Fruit fly (Drosophila melanogaster) whole organism, embryonic: ENCODE data around the gene CG9240.

Experiments used
- Adf1 ChIP-seq: fragments of 200-800 bp; sonication (Bioruptor generic); IDR thresholded peaks from 2 replicates; pipeline ENCODE4 v1.3.6; 2022; ENCODE audit warnings: missing biosample characterization, missing genetic modification characterization
- Bgb ChIP-seq: fragments of 200-800 bp; sonication (Bioruptor generic); IDR thresholded peaks from 2 replicates; pipeline ENCODE4 v1.3.6; 2022; ENCODE audit warnings: missing biosample characterization, missing genetic modification characterization; ENCODE audit not compliant: partially characterized antibody
- Blimp-1 ChIP-seq: fragments of 200-800 bp; sonication (Bioruptor generic); optimal IDR thresholded peaks from 3 replicates; lab custom pipeline; 2018; ENCODE audit warnings: missing biosample characterization, missing genetic modification characterization, mild to moderate bottlenecking, moderate library complexity, missing genetic modification reagents
- C15 ChIP-seq: fragments of 200-800 bp; sonication (Bioruptor generic); IDR thresholded peaks from 3 replicates; pipeline ENCODE4 v1.3.6; 2022; ENCODE audit warnings: missing biosample characterization, missing genetic modification characterization
- CG11085 ChIP-seq: fragments of 200-800 bp; sonication (Bioruptor generic); IDR thresholded peaks from 2 replicates; pipeline ENCODE4 v1.3.6; 2022; ENCODE audit warnings: missing biosample characterization, missing genetic modification characterization
- CG1233 ChIP-seq: fragments of 200-800 bp; sonication (Bioruptor generic); optimal IDR thresholded peaks from 4 replicates; lab custom pipeline; 2018; ENCODE audit warnings: missing biosample characterization, mild to moderate bottlenecking, missing genetic modification characterization
- CG12391 ChIP-seq: fragments of 200-800 bp; sonication (Bioruptor generic); optimal IDR thresholded peaks from 3 replicates; lab custom pipeline; 2018; ENCODE audit warnings: missing biosample characterization, mild to moderate bottlenecking, missing genetic modification characterization, moderate library complexity
- CG14965 ChIP-seq: fragments of 200-800 bp; sonication (Bioruptor generic); optimal IDR thresholded peaks from 2 replicates; lab custom pipeline; 2016; ENCODE audit warnings: missing biosample characterization, missing genetic modification characterization, borderline replicate concordance
- CG16815 ChIP-seq: fragments of 200-800 bp; sonication (Bioruptor generic); optimal IDR thresholded peaks from 3 replicates; lab custom pipeline; 2017; ENCODE audit warnings: missing biosample characterization, mild to moderate bottlenecking, missing genetic modification characterization
- CG18011 ChIP-seq: fragments of 200-800 bp; sonication (Bioruptor generic); optimal IDR thresholded peaks from 2 replicates; lab custom pipeline; 2017; ENCODE audit warnings: missing biosample characterization, missing genetic modification characterization, mild to moderate bottlenecking, moderate library complexity, missing genotype
- CG2875 ChIP-seq: fragments of 200-800 bp; sonication (Bioruptor generic); optimal IDR thresholded peaks from 2 replicates; lab custom pipeline; 2017; ENCODE audit warnings: missing biosample characterization, mild to moderate bottlenecking, missing genetic modification characterization, missing genetic modification reagents
- CG31441 ChIP-seq: fragments of 200-800 bp; sonication (Bioruptor generic); IDR thresholded peaks from 2 replicates; pipeline ENCODE4 v1.3.6; 2022; ENCODE audit warnings: missing biosample characterization, missing genetic modification characterization
- CG32767 ChIP-seq: fragments of 200-800 bp; sonication (Bioruptor generic); IDR thresholded peaks from 2 replicates; pipeline ENCODE4 v1.3.6; 2022; ENCODE audit warnings: missing biosample characterization, missing genetic modification characterization
- CG6272 ChIP-seq: fragments of 200-800 bp; sonication (Bioruptor generic); IDR thresholded peaks from 2 replicates; pipeline ENCODE4 v1.3.6; 2022; ENCODE audit warnings: missing biosample characterization, missing genetic modification characterization
- CG7745 ChIP-seq: fragments of 200-800 bp; sonication (Bioruptor generic); optimal IDR thresholded peaks from 2 replicates; lab custom pipeline; 2018; ENCODE audit warnings: missing biosample characterization, mild to moderate bottlenecking, missing genetic modification characterization, moderate library complexity
- CG8290 ChIP-seq, 3 experiments: fragments of 200-800 bp; sonication (Bioruptor generic); optimal IDR thresholded peaks; 2 replicates each; lab custom pipeline; 2016 to 2019; ENCODE audit warnings: missing biosample characterization in 3 of 3, missing genetic modification characterization in 3 of 3, mild to moderate bottlenecking in 2 of 3, moderate library complexity in 1 of 3
- CG8765 ChIP-seq: fragments of 200-800 bp; sonication (Bioruptor generic); IDR thresholded peaks from 2 replicates; pipeline ENCODE4 v1.3.6; 2022; ENCODE audit warnings: missing biosample characterization, missing genetic modification characterization
- CG9437 ChIP-seq: fragments of 200-800 bp; sonication (Bioruptor generic); optimal IDR thresholded peaks from 2 replicates; lab custom pipeline; 2018; ENCODE audit warnings: missing biosample characterization, mild to moderate bottlenecking, missing genetic modification characterization
- CG9932 ChIP-seq: fragments of 200-800 bp; sonication (Bioruptor generic); IDR thresholded peaks from 2 replicates; pipeline ENCODE4 v1.3.6; 2022; ENCODE audit warnings: missing biosample characterization, missing genetic modification characterization
- ERR ChIP-seq: fragments of 200-800 bp; sonication (Bioruptor generic); optimal IDR thresholded peaks from 2 replicates; lab custom pipeline; 2016; ENCODE audit warnings: missing biosample characterization, missing genetic modification characterization
- Ets97D ChIP-seq: fragments of 200-800 bp; sonication (Bioruptor generic); optimal IDR thresholded peaks from 3 replicates; lab custom pipeline; 2016; ENCODE audit warnings: missing biosample characterization, missing genetic modification characterization
- GATAe ChIP-seq: fragments of 200-800 bp; sonication (Bioruptor generic); conservative IDR thresholded peaks from 2 replicates; pipeline ENCODE4 v1.3.6; 2022; ENCODE audit warnings: missing biosample characterization, missing genetic modification characterization
- Hr51 ChIP-seq, 2 experiments: fragments of 200-800 bp; sonication (Bioruptor generic); optimal IDR thresholded peaks; 2 replicates in 1 of 2; 3 replicates in 1 of 2; lab custom pipeline; 2016 to 2018; ENCODE audit warnings: missing biosample characterization in 2 of 2, missing genetic modification characterization in 2 of 2, mild to moderate bottlenecking in 1 of 2, moderate library complexity in 1 of 2
- Mad ChIP-seq: fragments of 200-800 bp; sonication (Bioruptor generic); optimal IDR thresholded peaks from 2 replicates; lab custom pipeline; 2016; ENCODE audit warnings: missing biosample characterization, missing genetic modification characterization
- NK7.1 ChIP-seq: fragments of 200-800 bp; sonication (Bioruptor generic); optimal IDR thresholded peaks from 3 replicates; lab custom pipeline; 2016; ENCODE audit warnings: missing biosample characterization, missing genetic modification characterization
- Ptx1 ChIP-seq: fragments of 200-800 bp; sonication (Bioruptor generic); IDR thresholded peaks from 2 replicates; pipeline ENCODE4 v1.3.6; 2022; ENCODE audit warnings: missing biosample characterization, missing genetic modification characterization
- Spps ChIP-seq: fragments of 200-800 bp; sonication (Bioruptor generic); optimal IDR thresholded peaks from 2 replicates; lab custom pipeline; 2018; ENCODE audit warnings: missing biosample characterization, mild to moderate bottlenecking, missing genetic modification characterization
- Taf1 ChIP-seq: fragments of 200-800 bp; sonication (Bioruptor generic); IDR thresholded peaks from 2 replicates; pipeline ENCODE4 v1.3.6; 2022; ENCODE audit warnings: missing biosample characterization, missing genetic modification characterization
- amos ChIP-seq: fragments of 200-800 bp; sonication (Bioruptor generic); IDR thresholded peaks from 2 replicates; pipeline ENCODE4 v1.3.6; 2022; ENCODE audit warnings: missing biosample characterization, missing genetic modification characterization; ENCODE audit not compliant: partially characterized antibody
- crc ChIP-seq: fragments of 200-800 bp; sonication (Bioruptor generic); optimal IDR thresholded peaks from 2 replicates; lab custom pipeline; 2016; ENCODE audit warnings: missing biosample characterization, missing genetic modification characterization
- eve ChIP-seq, 2 experiments: fragments of >200 bp; optimal IDR thresholded peaks; 2 replicates each; lab custom pipeline; 2017; ENCODE audit warnings: missing biosample characterization in 2 of 2, missing genetic modification characterization in 2 of 2
- fd64A ChIP-seq: fragments of 200-800 bp; sonication (Bioruptor generic); optimal IDR thresholded peaks from 3 replicates; lab custom pipeline; 2018; ENCODE audit warnings: missing biosample characterization, mild to moderate bottlenecking, missing genetic modification characterization
- fru ChIP-seq: fragments of >200 bp; optimal IDR thresholded peaks from 2 replicates; lab custom pipeline; 2017
- fu2 ChIP-seq: fragments of 200-800 bp; sonication (Bioruptor generic); optimal IDR thresholded peaks from 2 replicates; lab custom pipeline; 2016; ENCODE audit warnings: missing biosample characterization, missing genetic modification characterization
- gro ChIP-seq: fragments of 200-800 bp; sonication (Bioruptor generic); optimal IDR thresholded peaks from 2 replicates; lab custom pipeline; 2016; ENCODE audit warnings: missing biosample characterization, missing genetic modification characterization
- gt ChIP-seq: fragments of 200-800 bp; sonication (Bioruptor generic); IDR thresholded peaks from 2 replicates; pipeline ENCODE4 v1.3.6; 2022; ENCODE audit warnings: missing biosample characterization, missing genetic modification characterization
- hb ChIP-seq: fragments of 200-800 bp; sonication (Bioruptor generic); IDR thresholded peaks from 3 replicates; pipeline ENCODE4 v1.3.6; 2022; ENCODE audit warnings: missing biosample characterization, missing genetic modification characterization; ENCODE audit not compliant: partially characterized antibody
- lov ChIP-seq, 2 experiments: fragments of 200-800 bp in 1 of 2; fragments of >200 bp in 1 of 2; sonication (Bioruptor generic) in 1 of 2; IDR thresholded peaks in 1 of 2; optimal IDR thresholded peaks in 1 of 2; 2 replicates in 1 of 2; 3 replicates in 1 of 2; pipeline versions ENCODE4 v1.3.6 to Lab custom; 2017 to 2022; ENCODE audit warnings: missing biosample characterization in 1 of 2, missing genetic modification characterization in 1 of 2
- onecut ChIP-seq: fragments of 200-800 bp; sonication (Bioruptor generic); IDR thresholded peaks from 2 replicates; pipeline ENCODE4 v1.3.6; 2022; ENCODE audit warnings: missing biosample characterization, missing genetic modification characterization
- pb ChIP-seq: fragments of 200-800 bp; sonication (Bioruptor generic); optimal IDR thresholded peaks from 3 replicates; lab custom pipeline; 2016; ENCODE audit warnings: missing biosample characterization, missing genetic modification characterization
- peb ChIP-seq: fragments of 200-800 bp; sonication (Bioruptor generic); IDR thresholded peaks from 2 replicates; pipeline ENCODE4 v1.3.6; 2022; ENCODE audit warnings: missing biosample characterization, missing genetic modification characterization
- pzg ChIP-seq: fragments of 200-800 bp; sonication (Bioruptor generic); optimal IDR thresholded peaks from 3 replicates; lab custom pipeline; 2018; ENCODE audit warnings: missing biosample characterization, mild to moderate bottlenecking, missing genetic modification characterization, moderate library complexity
- row ChIP-seq: fragments of 200-800 bp; sonication (Bioruptor generic); IDR thresholded peaks from 3 replicates; pipeline ENCODE4 v1.3.6; 2022; ENCODE audit warnings: missing biosample characterization, missing genetic modification characterization
- sima ChIP-seq: fragments of 200-800 bp; sonication (Bioruptor generic); optimal IDR thresholded peaks from 2 replicates; lab custom pipeline; 2016; ENCODE audit warnings: missing biosample characterization, missing genetic modification characterization
- sr ChIP-seq: fragments of 200-800 bp; sonication (Bioruptor generic); IDR thresholded peaks from 3 replicates; pipeline ENCODE4 v1.3.6; 2022; ENCODE audit warnings: missing biosample characterization, missing genetic modification characterization
- stc ChIP-seq: fragments of 200-800 bp; sonication (Bioruptor generic); IDR thresholded peaks from 2 replicates; pipeline ENCODE4 v1.3.6; 2022; ENCODE audit warnings: missing biosample characterization, missing genetic modification characterization
- stwl ChIP-seq: fragments of 200-800 bp; sonication (Bioruptor generic); optimal IDR thresholded peaks from 3 replicates; lab custom pipeline; 2018; ENCODE audit warnings: missing biosample characterization, mild to moderate bottlenecking, missing genetic modification characterization, moderate library complexity
- ttk ChIP-seq: fragments of 200-800 bp; sonication (Bioruptor generic); IDR thresholded peaks from 2 replicates; pipeline ENCODE4 v2.1.2; 2022; ENCODE audit warnings: missing biosample characterization, missing genetic modification characterization
- tup ChIP-seq: fragments of 200-800 bp; sonication (Bioruptor generic); optimal IDR thresholded peaks from 2 replicates; lab custom pipeline; 2016; ENCODE audit warnings: missing biosample characterization, mild to moderate bottlenecking, missing genetic modification characterization, moderate library complexity
- vnd ChIP-seq: fragments of 200-800 bp; sonication (Bioruptor generic); IDR thresholded peaks from 3 replicates; pipeline ENCODE4 v1.3.6; 2022; ENCODE audit warnings: missing biosample characterization, missing genetic modification characterization; ENCODE audit not compliant: partially characterized antibody
- z ChIP-seq: fragments of 200-800 bp; sonication (Bioruptor generic); IDR thresholded peaks from 3 replicates; pipeline ENCODE4 v1.3.6; 2022; ENCODE audit warnings: missing biosample characterization, missing genetic modification characterization

Gene CG9240

DNA sequence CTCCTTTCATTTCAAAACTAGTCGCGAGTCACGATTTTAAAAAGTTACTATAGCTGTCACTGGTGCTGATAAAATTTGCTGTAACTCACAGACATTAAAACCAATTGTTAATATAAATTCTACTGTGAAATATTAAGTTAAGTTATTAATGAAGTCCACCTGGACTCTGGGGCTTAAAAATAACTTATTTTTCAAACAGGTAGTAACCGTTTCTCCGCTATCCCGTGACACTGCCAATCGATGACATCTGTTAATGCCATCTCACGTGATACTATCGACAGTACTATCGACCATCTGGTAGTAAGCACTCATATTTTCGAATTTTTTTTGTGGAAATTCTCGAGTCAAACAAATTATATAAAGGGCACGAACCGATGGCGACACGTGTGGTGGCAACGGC is 32.9 kb upstream of the CG9240 start, which contains the start of the genes CG12379 and MagR (continued):
- TF ChIP-seq amos (GFP tag; lab: Robert Waterston, UW) = peak; percentile 78
- no peak for TF ChIP-seq CG7745 (tag; lab: Kevin White, UChicago)
- no peak for TF ChIP-seq ttk
- peak; percentile 29 for TF ChIP-seq CG8290 (GFP tag; optimal IDR thresholded peaks at IDR 0.05; lab: Kevin White, UChicago)
- TF ChIP-seq CG8290 (tag; optimal IDR thresholded peaks at IDR 0.05; lab: Kevin White, UChicago) = no peak
- TF ChIP-seq stc = no peak
- no peak for TF ChIP-seq CG8765 (GFP tag; lab: Robert Waterston, UW)
- TF ChIP-seq ERR = no peak
- TF ChIP-seq Bgb (GFP tag; lab: Robert Waterston, UW) = peak; percentile 61; the same call in 1 of the 2 replicates
- TF ChIP-seq CG31441 = peak; percentile 96
- peak; percentile 30 for TF ChIP-seq Mad
- TF ChIP-seq CG14965 (GFP tag; lab: Kevin White, UChicago) = no peak
- peak; percentile 70; the same call in 1 of the 3 replicates for TF ChIP-seq hb (GFP tag; lab: Robert Waterston, UW)
- no peak for TF ChIP-seq onecut (GFP tag; lab: Robert Waterston, UW)
- TF ChIP-seq Taf1 (GFP tag; lab: Robert Waterston, UW) = peak; percentile 30; the same call in 1 of the 2 replicates
- TF ChIP-seq CG1233 (GFP tag; lab: Kevin White, UChicago) = peak; percentile 46
- TF ChIP-seq row = peak; percentile 95
- no peak for TF ChIP-seq CG2875 (GFP tag; lab: Kevin White, UChicago)
- peak; percentile 30 for TF ChIP-seq Ets97D (GFP tag; lab: Kevin White, UChicago)
- no peak for TF ChIP-seq GATAe
- no peak for TF ChIP-seq gt (GFP tag; lab: Robert Waterston, UW)
- no peak for TF ChIP-seq lov (optimal IDR thresholded peaks at IDR 0.05; lab: Kevin White, UChicago)
- TF ChIP-seq lov (GFP tag; IDR thresholded peaks at IDR 0.05; lab: Robert Waterston, UW) = no peak
- no peak; the same call in 1 of the 2 replicates for TF ChIP-seq CG11085 (GFP tag; lab: Robert Waterston, UW)
- TF ChIP-seq CG32767 (GFP tag; lab: Robert Waterston, UW) = no peak
- peak; percentile 27 for TF ChIP-seq NK7.1 (GFP tag; lab: Kevin White, UChicago)
- TF ChIP-seq pb (GFP tag; lab: Kevin White, UChicago) = no peak
- TF ChIP-seq CG12391 (tag; lab: Kevin White, UChicago) = peak; percentile 65
- peak; percentile 16 for TF ChIP-seq CG9437 (GFP tag; lab: Kevin White, UChicago)
- no peak for TF ChIP-seq C15 (GFP tag; lab: Robert Waterston, UW)
- TF ChIP-seq fd64A (GFP tag; lab: Kevin White, UChicago) = no peak
- TF ChIP-seq CG6272 (GFP tag; lab: Robert Waterston, UW) = peak; percentile 49
- TF ChIP-seq vnd = peak; percentile 75
- TF ChIP-seq z (GFP tag; lab: Robert Waterston, UW) = no peak
- peak; percentile 25 for TF ChIP-seq CG18011 (GFP tag; lab: Kevin White, UChicago)
- TF ChIP-seq Ptx1 (GFP tag; lab: Robert Waterston, UW) = peak; percentile 53
- no peak for TF ChIP-seq sima
- no peak for TF ChIP-seq eve (GFP tag; optimal IDR thresholded peaks at IDR 0.05; lab: Kevin White, UChicago)
- no peak for TF ChIP-seq stwl (tag; lab: Kevin White, UChicago)
- TF ChIP-seq Adf1 (GFP tag; lab: Robert Waterston, UW) = 0 out of 2 replicates have a peak, but pooled peaks have one; percentile 20
- TF ChIP-seq CG16815 (GFP tag; lab: Kevin White, UChicago) = no peak
- peak; percentile 74 for TF ChIP-seq CG9932
- peak; percentile 68 for TF ChIP-seq gro (GFP tag; lab: Kevin White, UChicago)
- TF ChIP-seq peb = no peak
- peak; percentile 35 for TF ChIP-seq crc (GFP tag; lab: Kevin White, UChicago)
- TF ChIP-seq fru (lab: Kevin White, UChicago) = no peak
- TF ChIP-seq fu2 (GFP tag; lab: Kevin White, UChicago) = peak; percentile 27
- no peak for TF ChIP-seq sr (GFP tag; lab: Robert Waterston, UW)
- peak in 1 of 2 experiments; percentile 57 for TF ChIP-seq Hr51 (GFP tag; optimal IDR thresholded peaks at IDR 0.05; lab: Kevin White, UChicago)
- TF ChIP-seq tup (GFP tag; lab: Kevin White, UChicago) = no peak
- peak; percentile 58 for TF ChIP-seq pzg (GFP tag; lab: Kevin White, UChicago)
- TF ChIP-seq Blimp-1 (GFP tag; lab: Kevin White, UChicago) = no peak
- no peak for TF ChIP-seq Spps (tag; lab: Kevin White, UChicago)
